Fruit fly (Drosophila melanogaster) whole organism, prepupa: ENCODE data around the gene CG43133.
A peak's percentile ranks its signal among the peaks of the same experiment; 100 is the strongest.

Source experiments
- Blimp-1 ChIP-seq: fragments of 200-800 bp; sonication (Bioruptor generic); optimal IDR thresholded peaks from 3 replicates; lab custom pipeline; 2017; ENCODE audit warnings: missing biosample characterization, missing genetic modification characterization, mild to moderate bottlenecking, moderate library complexity, missing genetic modification reagents
- CG10631 ChIP-seq: fragments of 200-800 bp; sonication (Bioruptor generic); optimal IDR thresholded peaks from 2 replicates; lab custom pipeline; 2016; ENCODE audit warnings: missing biosample characterization, missing genetic modification characterization
- CG10669 ChIP-seq: fragments of 200-800 bp; sonication (Bioruptor generic); optimal IDR thresholded peaks from 3 replicates; lab custom pipeline; 2018; ENCODE audit warnings: missing biosample characterization, mild to moderate bottlenecking, missing genetic modification characterization, moderate library complexity
- CG11294 ChIP-seq: fragments of 200-800 bp; sonication (Bioruptor generic); IDR thresholded peaks from 2 replicates; pipeline ENCODE4 v1.3.6; 2022; ENCODE audit warnings: missing biosample characterization, missing genetic modification characterization
- CG11762 ChIP-seq: fragments of 200-800 bp; sonication (Bioruptor generic); optimal IDR thresholded peaks from 3 replicates; lab custom pipeline; 2016; ENCODE audit warnings: missing biosample characterization, missing genetic modification characterization; ENCODE audit not compliant: insufficient read depth
- CG11902 ChIP-seq: fragments of 200-800 bp; sonication (Bioruptor generic); optimal IDR thresholded peaks from 3 replicates; lab custom pipeline; 2016; ENCODE audit warnings: missing biosample characterization, missing genetic modification characterization
- CG15336 ChIP-seq: fragments of 200-800 bp; sonication (Bioruptor generic); IDR thresholded peaks from 2 replicates; pipeline ENCODE4 v1.3.6; 2022; ENCODE audit warnings: missing biosample characterization, missing genetic modification characterization
- CG1621 ChIP-seq: fragments of 200-800 bp; sonication (Bioruptor generic); optimal IDR thresholded peaks from 3 replicates; lab custom pipeline; 2018; ENCODE audit warnings: missing biosample characterization, mild to moderate bottlenecking, missing genetic modification characterization
- CG3032 ChIP-seq: fragments of 200-800 bp; optimal IDR thresholded peaks from 2 replicates; lab custom pipeline; 2019; ENCODE audit warnings: missing biosample characterization, mild to moderate bottlenecking, missing genetic modification characterization, moderate library complexity
- CG31627 ChIP-seq: fragments of 200-800 bp; sonication (Bioruptor generic); optimal IDR thresholded peaks from 3 replicates; lab custom pipeline; 2016; ENCODE audit warnings: missing biosample characterization, missing genetic modification characterization
- CG32006 ChIP-seq: fragments of 200-800 bp; sonication (Bioruptor generic); optimal IDR thresholded peaks from 3 replicates; lab custom pipeline; 2017; ENCODE audit warnings: missing biosample characterization, mild to moderate bottlenecking, missing genetic modification characterization
- CG34406 ChIP-seq: fragments of 200-800 bp; sonication (Bioruptor generic); optimal IDR thresholded peaks from 3 replicates; lab custom pipeline; 2016; ENCODE audit warnings: missing biosample characterization, missing genetic modification characterization
- CG3919 ChIP-seq: fragments of 200-800 bp; sonication (Bioruptor generic); optimal IDR thresholded peaks from 3 replicates; lab custom pipeline; 2016; ENCODE audit warnings: missing biosample characterization, missing genetic modification characterization
- CG4318 ChIP-seq: fragments of 200-800 bp; sonication (Bioruptor generic); optimal IDR thresholded peaks from 3 replicates; lab custom pipeline; 2017; ENCODE audit warnings: missing biosample characterization, mild to moderate bottlenecking, missing genetic modification characterization
- CG6163 ChIP-seq: fragments of 200-800 bp; sonication (Bioruptor generic); IDR thresholded peaks from 3 replicates; pipeline ENCODE4 v1.3.6; 2022; ENCODE audit warnings: missing biosample characterization, missing genetic modification characterization
- CG6276 ChIP-seq: fragments of 200-800 bp; sonication (Bioruptor generic); optimal IDR thresholded peaks from 2 replicates; lab custom pipeline; 2017; ENCODE audit warnings: missing biosample characterization, mild to moderate bottlenecking, missing genetic modification characterization
- CG6792 ChIP-seq: fragments of 200-800 bp; sonication (Bioruptor generic); optimal IDR thresholded peaks from 3 replicates; lab custom pipeline; 2016; ENCODE audit warnings: missing biosample characterization, missing genetic modification characterization
- CG6808 ChIP-seq: fragments of 200-800 bp; sonication (Bioruptor generic); optimal IDR thresholded peaks from 3 replicates; lab custom pipeline; 2017; ENCODE audit warnings: missing biosample characterization, missing genetic modification characterization, mild to moderate bottlenecking, moderate library complexity, missing genetic modification reagents
- CG6854 ChIP-seq: fragments of 200-800 bp; sonication (Bioruptor generic); optimal IDR thresholded peaks from 2 replicates; lab custom pipeline; 2017; ENCODE audit warnings: missing biosample characterization, mild to moderate bottlenecking, missing genetic modification characterization
- CG7368 ChIP-seq: fragments of 200-800 bp; sonication (Bioruptor generic); optimal IDR thresholded peaks from 3 replicates; lab custom pipeline; 2016; ENCODE audit warnings: missing biosample characterization, missing genetic modification characterization
- CG8119 ChIP-seq: fragments of 200-800 bp; sonication (Bioruptor generic); IDR thresholded peaks from 3 replicates; pipeline ENCODE4 v1.3.6; 2022; ENCODE audit warnings: missing biosample characterization, missing genetic modification characterization
- CG8319 ChIP-seq: fragments of 200-800 bp; sonication (Bioruptor generic); optimal IDR thresholded peaks from 3 replicates; lab custom pipeline; 2016; ENCODE audit warnings: missing biosample characterization, missing genetic modification characterization
- CG9139 ChIP-seq: fragments of 200-800 bp; sonication (Bioruptor generic); optimal IDR thresholded peaks from 3 replicates; lab custom pipeline; 2017; ENCODE audit warnings: missing biosample characterization, mild to moderate bottlenecking, missing genetic modification characterization
- Eip75B ChIP-seq: fragments of 200-800 bp; sonication (Bioruptor generic); optimal IDR thresholded peaks from 3 replicates; lab custom pipeline; 2016; ENCODE audit warnings: missing biosample characterization, missing genetic modification characterization
- Eip78C ChIP-seq: fragments of 200-800 bp; sonication (Bioruptor generic); peaks from one replicate; lab custom pipeline; 2016; ENCODE audit warnings: missing biosample characterization, missing genetic modification characterization
- Eip93F ChIP-seq: fragments of 200-800 bp; sonication (Bioruptor generic); optimal IDR thresholded peaks from 2 replicates; lab custom pipeline; 2016; ENCODE audit warnings: missing biosample characterization, mild to moderate bottlenecking, missing genetic modification characterization
- Ets96B ChIP-seq: fragments of 200-800 bp; optimal IDR thresholded peaks from 2 replicates; lab custom pipeline; 2019; ENCODE audit warnings: missing biosample characterization, mild to moderate bottlenecking, missing genetic modification characterization, moderate library complexity
- Gug ChIP-seq: fragments of 200-800 bp; sonication (Bioruptor generic); IDR thresholded peaks from 2 replicates; pipeline ENCODE4 v1.3.6; 2022; ENCODE audit warnings: missing biosample characterization, missing genetic modification characterization
- Hr38 ChIP-seq: sonication (Bioruptor generic); optimal IDR thresholded peaks from 2 replicates; lab custom pipeline; 2016; ENCODE audit warnings: missing biosample characterization, missing genetic modification characterization
- Hr39 ChIP-seq: fragments of 200-800 bp; sonication (Bioruptor generic); optimal IDR thresholded peaks from 2 replicates; lab custom pipeline; 2016; ENCODE audit warnings: missing biosample characterization, missing genetic modification characterization
- Hr4 ChIP-seq: fragments of 200-800 bp; sonication (Bioruptor generic); optimal IDR thresholded peaks from 3 replicates; lab custom pipeline; 2016; ENCODE audit warnings: missing biosample characterization, missing genetic modification characterization
- Lpt ChIP-seq: fragments of 200-800 bp; sonication (Bioruptor generic); optimal IDR thresholded peaks from 3 replicates; lab custom pipeline; 2016; ENCODE audit warnings: missing biosample characterization, missing genetic modification characterization
- Met ChIP-seq: fragments of 200-800 bp; sonication (Bioruptor generic); optimal IDR thresholded peaks from 3 replicates; lab custom pipeline; 2016; ENCODE audit warnings: missing biosample characterization, missing genetic modification characterization
- OdsH ChIP-seq: fragments of 200-800 bp; sonication (Bioruptor generic); optimal IDR thresholded peaks from 3 replicates; lab custom pipeline; 2016; ENCODE audit warnings: missing biosample characterization, missing genetic modification characterization
- Smox ChIP-seq: fragments of 200-800 bp; sonication (Bioruptor generic); optimal IDR thresholded peaks from 3 replicates; lab custom pipeline; 2016; ENCODE audit warnings: missing biosample characterization, missing genetic modification characterization
- Sox102F ChIP-seq: fragments of 200-800 bp; sonication (Bioruptor generic); optimal IDR thresholded peaks from 2 replicates; lab custom pipeline; 2016; ENCODE audit warnings: missing biosample characterization, mild to moderate bottlenecking, missing genetic modification characterization
- Sox15 ChIP-seq: fragments of 200-800 bp; sonication (Bioruptor generic); optimal IDR thresholded peaks from 3 replicates; lab custom pipeline; 2016; ENCODE audit warnings: missing biosample characterization, missing genetic modification characterization
- achi ChIP-seq: fragments of 200-800 bp; sonication (Bioruptor generic); optimal IDR thresholded peaks from 3 replicates; lab custom pipeline; 2016; ENCODE audit warnings: missing biosample characterization, missing genetic modification characterization
- cyc ChIP-seq: fragments of 200-800 bp; sonication (Bioruptor generic); optimal IDR thresholded peaks from 3 replicates; lab custom pipeline; 2016; ENCODE audit warnings: missing biosample characterization, missing genetic modification characterization
- dac ChIP-seq: fragments of 200-800 bp; sonication (Bioruptor generic); optimal IDR thresholded peaks from 2 replicates; lab custom pipeline; 2017; ENCODE audit warnings: missing biosample characterization, mild to moderate bottlenecking, missing genetic modification characterization
- dsx ChIP-seq: fragments of 200-800 bp; optimal IDR thresholded peaks from 3 replicates; lab custom pipeline; 2019; ENCODE audit warnings: missing biosample characterization, mild to moderate bottlenecking, missing genetic modification characterization, moderate library complexity; ENCODE audit not compliant: poor library complexity, severe bottlenecking
- eg ChIP-seq: fragments of 200-800 bp; sonication (Bioruptor generic); IDR thresholded peaks from 3 replicates; pipeline ENCODE4 v1.3.6; 2022; ENCODE audit warnings: missing biosample characterization, missing genetic modification characterization
- esn ChIP-seq: fragments of 200-800 bp; sonication (Bioruptor generic); optimal IDR thresholded peaks from 2 replicates; lab custom pipeline; 2016; ENCODE audit warnings: missing biosample characterization, mild to moderate bottlenecking, missing genetic modification characterization, moderate library complexity
- fd59A ChIP-seq: fragments of 200-800 bp; sonication (Bioruptor generic); optimal IDR thresholded peaks from 2 replicates; lab custom pipeline; 2017; ENCODE audit warnings: missing biosample characterization, mild to moderate bottlenecking, missing genetic modification characterization, missing genetic modification reagents
- fkh ChIP-seq: fragments of 200-800 bp; sonication (Bioruptor generic); optimal IDR thresholded peaks from 3 replicates; lab custom pipeline; 2017; ENCODE audit warnings: missing biosample characterization, mild to moderate bottlenecking, missing genetic modification characterization, moderate library complexity
- lz ChIP-seq: fragments of 200-800 bp; sonication (Bioruptor generic); optimal IDR thresholded peaks from 3 replicates; lab custom pipeline; 2016; ENCODE audit warnings: missing biosample characterization, missing genetic modification characterization
- net ChIP-seq: fragments of 200-800 bp; sonication (Bioruptor generic); optimal IDR thresholded peaks from 3 replicates; lab custom pipeline; 2016; ENCODE audit warnings: missing biosample characterization, missing genetic modification characterization
- pdm3 ChIP-seq: fragments of 200-800 bp; sonication (Bioruptor generic); optimal IDR thresholded peaks from 3 replicates; lab custom pipeline; 2016; ENCODE audit warnings: missing biosample characterization, missing genetic modification characterization
- spab ChIP-seq: fragments of 200-800 bp; sonication (Bioruptor generic); optimal IDR thresholded peaks from 2 replicates; lab custom pipeline; 2017; ENCODE audit warnings: missing biosample characterization, mild to moderate bottlenecking, missing genetic modification characterization, missing genetic modification reagents
- ss ChIP-seq, 2 experiments: fragments of 200-800 bp; sonication (Bioruptor generic); optimal IDR thresholded peaks; 2 replicates in 1 of 2; 3 replicates in 1 of 2; lab custom pipeline; 2017 to 2018; ENCODE audit warnings: mild to moderate bottlenecking in 2 of 2, missing biosample characterization in 2 of 2, missing genetic modification characterization in 2 of 2, moderate library complexity in 1 of 2
- svp ChIP-seq: fragments of 200-800 bp; sonication (Bioruptor generic); peaks from one replicate; lab custom pipeline; 2016; ENCODE audit warnings: missing biosample characterization, missing genetic modification characterization
- topi ChIP-seq: fragments of 200-800 bp; sonication (Bioruptor generic); optimal IDR thresholded peaks from 3 replicates; lab custom pipeline; 2016; ENCODE audit warnings: missing biosample characterization, missing genetic modification characterization

CG43133 gene

dm6 chrX:18085470-18085797 is 44.5 kb downstream of the CG43133 start, which contains the start of gene Ada3:
Gene Ada3 (plus strand): TSS chrX:18085761.
- peak; percentile 84 for TF ChIP-seq cyc
- peak; percentile 81 for TF ChIP-seq OdsH (GFP tag; lab: Kevin White, UChicago)
- TF ChIP-seq Hr4: peak; percentile 75
- TF ChIP-seq CG11294 (GFP tag; lab: Robert Waterston, UW): peak; percentile 55; the same call in 1 of the 2 replicates
- TF ChIP-seq pdm3: peak; percentile 86
- TF ChIP-seq dsx (GFP tag; lab: Kevin White, UChicago): peak; percentile 46
- peak; percentile 75 for TF ChIP-seq Ets96B
- peak; percentile 69 for TF ChIP-seq CG6792 (GFP tag; lab: Kevin White, UChicago)
- peak; percentile 64 for TF ChIP-seq CG8319
- peak; percentile 64 for TF ChIP-seq Lpt (GFP tag; lab: Kevin White, UChicago)
- TF ChIP-seq CG31627 (GFP tag; lab: Kevin White, UChicago): peak; percentile 85
- TF ChIP-seq net (GFP tag; lab: Kevin White, UChicago): peak; percentile 56
- TF ChIP-seq Blimp-1 (GFP tag; lab: Kevin White, UChicago): peak; percentile 35
- TF ChIP-seq CG6808: peak; percentile 61
- peak; percentile 92 for TF ChIP-seq Eip78C (GFP tag; lab: Kevin White, UChicago)
- peak; percentile 49 for TF ChIP-seq CG9139 (GFP tag; lab: Kevin White, UChicago)
- TF ChIP-seq CG10669 (GFP tag; lab: Kevin White, UChicago): peak; percentile 74
- peak; percentile 26 for TF ChIP-seq spab (GFP tag; lab: Kevin White, UChicago)
- TF ChIP-seq Hr39 (GFP tag; lab: Kevin White, UChicago): peak; percentile 83
- TF ChIP-seq CG7368 (GFP tag; lab: Kevin White, UChicago): peak; percentile 70
- peak; percentile 67; the same call in 1 of the 3 replicates for TF ChIP-seq CG8119 (GFP tag; lab: Robert Waterston, UW)
- peak; percentile 69 for TF ChIP-seq CG34406 (GFP tag; lab: Kevin White, UChicago)
- 0 out of 2 replicates have a peak, but pooled peaks have one; percentile 38 for TF ChIP-seq Gug (GFP tag; lab: Robert Waterston, UW)
- peak; percentile 86 for TF ChIP-seq Met
- no peak for TF ChIP-seq Hr38 (GFP tag; lab: Kevin White, UChicago)
- TF ChIP-seq CG4318 (GFP tag; lab: Kevin White, UChicago): peak; percentile 64
- TF ChIP-seq Sox15: peak; percentile 66
- TF ChIP-seq CG32006 (GFP tag; lab: Kevin White, UChicago): peak; percentile 77
- peak; percentile 60 for TF ChIP-seq Eip93F (GFP tag; lab: Kevin White, UChicago)
- TF ChIP-seq fd59A (GFP tag; lab: Kevin White, UChicago): peak; percentile 66
- TF ChIP-seq CG1621: peak; percentile 54
- peak; percentile 85 for TF ChIP-seq lz
- TF ChIP-seq CG11762 (GFP tag; lab: Kevin White, UChicago): peak; percentile 62
- peak; percentile 65 for TF ChIP-seq Sox102F (GFP tag; lab: Kevin White, UChicago)
- peak; percentile 74 for TF ChIP-seq CG6163 (GFP tag; lab: Robert Waterston, UW)
- TF ChIP-seq fkh: peak; percentile 44
- TF ChIP-seq Eip75B (GFP tag; lab: Kevin White, UChicago): peak; percentile 80
- TF ChIP-seq CG6276 (GFP tag; lab: Kevin White, UChicago): no peak
- TF ChIP-seq CG11902 (GFP tag; lab: Kevin White, UChicago): peak; percentile 69
- TF ChIP-seq dac (GFP tag; lab: Kevin White, UChicago): peak; percentile 63
- TF ChIP-seq CG6854 (GFP tag; lab: Kevin White, UChicago): no peak
- peak; percentile 70; the same call in 2 of the 3 replicates for TF ChIP-seq eg (GFP tag; lab: Robert Waterston, UW)
- peak; percentile 78 for TF ChIP-seq topi (GFP tag; lab: Kevin White, UChicago)
- no peak for TF ChIP-seq CG15336
- peak; percentile 78 for TF ChIP-seq achi (GFP tag; lab: Kevin White, UChicago)
- peak; percentile 72 for TF ChIP-seq CG3032
- peak; percentile 82 for TF ChIP-seq esn (GFP tag; lab: Kevin White, UChicago)
- TF ChIP-seq ss (GFP tag; optimal IDR thresholded peaks at IDR 0.05; lab: Kevin White, UChicago): peak; percentile 48 to 60
- TF ChIP-seq svp (GFP tag; lab: Kevin White, UChicago): peak; percentile 89
- peak; percentile 83 for TF ChIP-seq CG10631 (GFP tag; lab: Kevin White, UChicago)
- peak; percentile 78 for TF ChIP-seq CG3919 (GFP tag; lab: Kevin White, UChicago)
- peak; percentile 82 for TF ChIP-seq Smox (GFP tag; lab: Kevin White, UChicago)
